Worm (Caenorhabditis elegans) whole organism, early embryonic: ENCODE measurements around the gene rog-1.

Experiments used
- B0310.2 ChIP-seq: sonication (generic microtip); optimal IDR thresholded peaks from 2 replicates; lab custom pipeline; 2016; ENCODE audit warnings: mild to moderate bottlenecking, missing genetic modification characterization, missing compliant biosample characterization
- F13C5.2 ChIP-seq: sonication (generic microtip); optimal IDR thresholded peaks from 2 replicates; lab custom pipeline; 2017; ENCODE audit warnings: mild to moderate bottlenecking, missing genetic modification characterization, inconsistent platforms, missing compliant biosample characterization
- ama-1 ChIP-seq: fragments of 150-350 bp; optimal IDR thresholded peaks from 2 replicates; lab custom pipeline; 2014
- ceh-13 ChIP-seq: fragments of 200-800 bp; sonication (Bioruptor generic); optimal IDR thresholded peaks from 2 replicates; lab custom pipeline; 2018; ENCODE audit warnings: mild to moderate bottlenecking, missing genetic modification characterization, missing compliant biosample characterization
- ceh-36 ChIP-seq: sonication (generic microtip); optimal IDR thresholded peaks from 2 replicates; lab custom pipeline; 2016; ENCODE audit warnings: missing genetic modification characterization, inconsistent platforms, missing compliant biosample characterization
- flt-1 ChIP-seq: fragments of 200-800 bp; sonication (Bioruptor generic); IDR thresholded peaks from 2 replicates; pipeline ENCODE4 v1.3.6; 2022; ENCODE audit warnings: missing genetic modification characterization, missing compliant biosample characterization
- hmbx-1 ChIP-seq: sonication (generic microtip); optimal IDR thresholded peaks from 2 replicates; lab custom pipeline; 2016; ENCODE audit warnings: mild to moderate bottlenecking, missing genetic modification characterization, missing compliant biosample characterization
- hmg-4 ChIP-seq: fragments of 200-800 bp; sonication (Bioruptor generic); optimal IDR thresholded peaks from 2 replicates; lab custom pipeline; 2018; ENCODE audit warnings: mild to moderate bottlenecking, missing genetic modification characterization, missing compliant biosample characterization
- sea-1 ChIP-seq: fragments of 200-800 bp; sonication (Bioruptor generic); conservative IDR thresholded peaks from 2 replicates; pipeline ENCODE4 v1.3.6; 2022; ENCODE audit warnings: missing genetic modification characterization, missing compliant biosample characterization
- tbx-11 ChIP-seq: fragments of 200-800 bp; sonication (Bioruptor generic); IDR thresholded peaks from 2 replicates; pipeline ENCODE4 v1.3.6; 2022; ENCODE audit warnings: missing genetic modification characterization, missing compliant biosample characterization

- TF ChIP-seq tbx-11: no peak
- TF ChIP-seq hmg-4 (GFP tag; lab: Kevin White, UChicago): no peak
- no peak for TF ChIP-seq flt-1
- TF ChIP-seq B0310.2 (tag; lab: Kevin White, UChicago): no peak
- TF ChIP-seq ceh-36 (tag; lab: Kevin White, UChicago): no peak
- no peak for TF ChIP-seq ama-1 (lab: Kevin White, UChicago)
- TF ChIP-seq F13C5.2 (tag; lab: Kevin White, UChicago): no peak
- no peak for TF ChIP-seq sea-1 (GFP tag; lab: Robert Waterston, UW)
- TF ChIP-seq ceh-13 (GFP tag; lab: Kevin White, UChicago): no peak
- no peak for TF ChIP-seq hmbx-1
Observed at ce11 chrII:1375627-1376026, 838 bp upstream of the rog-1 start.
